Worm (Caenorhabditis elegans) whole organism, L3 larva: Measurements from ENCODE around the gene eor-1.

Experiments
- ceh-9 ChIP-seq: sonication (generic microtip); optimal IDR thresholded peaks from 2 replicates; lab custom pipeline; 2018; ENCODE audit warnings: missing biosample characterization, missing genetic modification characterization
- egl-27 ChIP-seq: sonication (generic microtip); optimal IDR thresholded peaks from 4 replicates; lab custom pipeline; 2017; ENCODE audit warnings: missing biosample characterization, missing genetic modification reagents, missing genetic modification characterization
- elt-1 ChIP-seq: fragments of 150-350 bp; optimal IDR thresholded peaks from 2 replicates; lab custom pipeline; 2014; ENCODE audit warnings: missing biosample characterization, missing genetic modification characterization
- fkh-10 ChIP-seq: sonication (generic microtip); optimal IDR thresholded peaks from 2 replicates; lab custom pipeline; 2017; ENCODE audit warnings: missing biosample characterization, missing genetic modification reagents, missing genetic modification characterization
- fos-1 ChIP-seq: fragments of 150-350 bp; optimal IDR thresholded peaks from 2 replicates; lab custom pipeline; 2014; ENCODE audit warnings: missing biosample characterization, missing genetic modification characterization
- nhr-11 ChIP-seq: fragments of 150-350 bp; optimal IDR thresholded peaks from 2 replicates; lab custom pipeline; 2014; ENCODE audit warnings: missing biosample characterization, missing genetic modification characterization
- nhr-28 ChIP-seq: fragments of 150-350 bp; optimal IDR thresholded peaks from 2 replicates; lab custom pipeline; 2014; ENCODE audit warnings: missing biosample characterization, missing genetic modification characterization
- pha-4 ChIP-seq: fragments of 150-350 bp; optimal IDR thresholded peaks from 2 replicates; lab custom pipeline; 2014; ENCODE audit warnings: missing biosample characterization, missing genetic modification reagents, missing genetic modification characterization
- pqm-1 ChIP-seq: fragments of 150-350 bp; optimal IDR thresholded peaks from 2 replicates; lab custom pipeline; 2017; ENCODE audit warnings: missing biosample characterization, missing genetic modification characterization, inconsistent platforms
- unc-62 ChIP-seq: fragments of 150-350 bp; sonication (generic microtip); optimal IDR thresholded peaks from 4 replicates; lab custom pipeline; 2014; ENCODE audit warnings: missing biosample characterization, missing genetic modification reagents, missing genetic modification characterization
- zag-1 ChIP-seq: fragments of 150-350 bp; optimal IDR thresholded peaks from 2 replicates; lab custom pipeline; 2014; ENCODE audit warnings: missing biosample characterization, missing genetic modification characterization
- ztf-11 ChIP-seq: fragments of 150-350 bp; optimal IDR thresholded peaks from 2 replicates; lab custom pipeline; 2014; ENCODE audit warnings: missing biosample characterization, missing genetic modification characterization

DNA sequence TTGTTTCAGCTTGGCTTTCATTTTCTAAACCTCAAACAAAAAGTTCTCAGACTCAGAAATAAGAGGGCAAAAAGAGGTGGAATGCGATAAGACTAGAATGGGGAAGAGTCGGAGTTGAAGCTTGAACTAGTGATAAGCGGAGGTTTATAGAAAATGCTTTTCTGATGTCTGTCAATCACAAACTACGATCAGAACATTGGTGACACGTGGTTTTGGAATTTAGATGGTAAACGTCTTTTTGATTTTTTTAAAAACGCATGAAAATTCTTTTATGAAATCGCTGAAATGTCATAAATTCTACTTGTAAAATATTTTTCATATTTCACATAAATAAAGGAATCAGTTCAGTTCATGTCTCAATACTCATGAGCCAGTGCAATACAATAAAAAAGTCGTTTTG, 22.1 kb upstream of the eor-1 start, which contains the start of gene H06H21.8:
- TF ChIP-seq unc-62 = no peak
- TF ChIP-seq nhr-28 = no peak
- no peak for TF ChIP-seq fos-1 (tag; lab: Kevin White, UChicago)
- TF ChIP-seq pha-4 (tag; lab: Kevin White, UChicago) = no peak
- TF ChIP-seq egl-27 = no peak
- peak; percentile 69 for TF ChIP-seq pqm-1 (tag; lab: Kevin White, UChicago)
- no peak for TF ChIP-seq fkh-10 (GFP tag; lab: Kevin White, UChicago)
- no peak for TF ChIP-seq ztf-11 (tag; lab: Kevin White, UChicago)
- TF ChIP-seq ceh-9 (tag; lab: Kevin White, UChicago) = no peak
- no peak for TF ChIP-seq nhr-11 (tag; lab: Kevin White, UChicago)
- no peak for TF ChIP-seq elt-1
- TF ChIP-seq zag-1 (tag; lab: Kevin White, UChicago) = no peak
